Fruit fly (Drosophila melanogaster) whole organism, wandering third instar larva: Measurements from ENCODE around the gene skl.

ENCODE experiments used
- CG9705 ChIP-seq: fragments of 200-800 bp; sonication (Bioruptor generic); optimal IDR thresholded peaks from 2 replicates; lab custom pipeline; 2018; ENCODE audit warnings: missing biosample characterization, mild to moderate bottlenecking, missing genetic modification characterization
- CrebA ChIP-seq: fragments of 200-800 bp; sonication (Bioruptor generic); optimal IDR thresholded peaks from 2 replicates; lab custom pipeline; 2016; ENCODE audit warnings: missing biosample characterization, mild to moderate bottlenecking, missing genetic modification characterization, borderline replicate concordance
- Dfd ChIP-seq: fragments of >200 bp; optimal IDR thresholded peaks from 2 replicates; lab custom pipeline; 2017; ENCODE audit warnings: missing biosample characterization, missing genetic modification characterization
- HLH106 ChIP-seq: fragments of 200-800 bp; optimal IDR thresholded peaks from 3 replicates; lab custom pipeline; 2019; ENCODE audit warnings: missing biosample characterization, mild to moderate bottlenecking, missing genetic modification characterization, moderate library complexity
- Hnf4 ChIP-seq: fragments of 200-800 bp; sonication (Bioruptor generic); optimal IDR thresholded peaks from 2 replicates; lab custom pipeline; 2016; ENCODE audit warnings: missing biosample characterization, mild to moderate bottlenecking, missing genetic modification characterization
- Hr83 ChIP-seq: fragments of 200-300 bp; sonication (Bioruptor generic); optimal IDR thresholded peaks from 2 replicates; lab custom pipeline; 2016; ENCODE audit warnings: missing biosample characterization, mild to moderate bottlenecking, missing genetic modification characterization, moderate library complexity; ENCODE audit not compliant: poor library complexity, severe bottlenecking
- Jra ChIP-seq: sonication (Bioruptor generic); optimal IDR thresholded peaks from 2 replicates; lab custom pipeline; 2016; ENCODE audit warnings: missing biosample characterization, missing genetic modification characterization
- N ChIP-seq: fragments of >200 bp; optimal IDR thresholded peaks from 2 replicates; lab custom pipeline; 2018; ENCODE audit warnings: missing biosample characterization, missing external identifiers, missing genetic modification characterization
- OdsH ChIP-seq: fragments of 200-800 bp; sonication (Bioruptor generic); optimal IDR thresholded peaks from 2 replicates; lab custom pipeline; 2016; ENCODE audit warnings: missing biosample characterization, mild to moderate bottlenecking, missing genetic modification characterization
- Rel ChIP-seq, 2 experiments: fragments of 200-800 bp; sonication (Bioruptor generic) in 1 of 2; optimal IDR thresholded peaks; 2 replicates in 1 of 2; 3 replicates in 1 of 2; lab custom pipeline; 2016 to 2019; ENCODE audit warnings: mild to moderate bottlenecking in 2 of 2, missing biosample characterization in 2 of 2, missing genetic modification characterization in 2 of 2, moderate library complexity in 1 of 2
- Vsx2 ChIP-seq: fragments of 200-300, 225-300 bp; sonication (Bioruptor generic); optimal IDR thresholded peaks from 2 replicates; lab custom pipeline; 2018; ENCODE audit warnings: missing biosample characterization, missing genetic modification characterization; ENCODE audit not compliant: partially characterized antibody
- brk ChIP-seq: fragments of 200-800 bp; sonication (Bioruptor generic); optimal IDR thresholded peaks from 2 replicates; lab custom pipeline; 2016; ENCODE audit warnings: missing biosample characterization, mild to moderate bottlenecking, missing genetic modification characterization
- dl ChIP-seq, 2 experiments: fragments of 175-275, 200-275 bp in 1 of 2; fragments of 200-275 bp in 1 of 2; sonication (Bioruptor generic); optimal IDR thresholded peaks; lab custom pipeline; 2018; ENCODE audit warnings: mild to moderate bottlenecking in 2 of 2, missing biosample characterization in 2 of 2, missing genetic modification characterization in 2 of 2, moderate library complexity in 2 of 2; ENCODE audit not compliant: partially characterized antibody in 2 of 2, insufficient read depth in 1 of 2
- dmrt93B ChIP-seq: fragments of 200-800 bp; sonication (Bioruptor generic); optimal IDR thresholded peaks from 2 replicates; lab custom pipeline; 2018; ENCODE audit warnings: missing biosample characterization, mild to moderate bottlenecking, missing genetic modification characterization
- dsf ChIP-seq: sonication (Bioruptor generic); optimal IDR thresholded peaks from 2 replicates; lab custom pipeline; 2016; ENCODE audit warnings: missing biosample characterization, missing genetic modification characterization, borderline replicate concordance
- h ChIP-seq: fragments of 200-800 bp; sonication (Bioruptor generic); optimal IDR thresholded peaks from 3 replicates; lab custom pipeline; 2016; ENCODE audit warnings: missing biosample characterization, mild to moderate bottlenecking, missing genetic modification characterization
- pan ChIP-seq: fragments of >200 bp; optimal IDR thresholded peaks from 2 replicates; lab custom pipeline; 2017
- psq ChIP-seq: fragments of 200-800 bp; sonication (Bioruptor generic); optimal IDR thresholded peaks from 3 replicates; lab custom pipeline; 2017; ENCODE audit warnings: missing biosample characterization, mild to moderate bottlenecking, missing genetic modification characterization, moderate library complexity
- sage ChIP-seq: fragments of 200-800 bp; sonication (Bioruptor generic); optimal IDR thresholded peaks from 2 replicates; lab custom pipeline; 2016; ENCODE audit warnings: missing biosample characterization, mild to moderate bottlenecking, missing genetic modification characterization
- tai ChIP-seq: sonication (Bioruptor generic); optimal IDR thresholded peaks from 2 replicates; lab custom pipeline; 2016; ENCODE audit warnings: missing biosample characterization, missing genetic modification characterization
- usp ChIP-seq: fragments of >200 bp; optimal IDR thresholded peaks from 2 replicates; lab custom pipeline; 2017; ENCODE audit warnings: missing biosample characterization, missing genetic modification characterization
- woc ChIP-seq: sonication (Bioruptor generic); optimal IDR thresholded peaks from 2 replicates; lab custom pipeline; 2016; ENCODE audit warnings: missing biosample characterization, mild to moderate bottlenecking, missing genetic modification characterization

skl gene

DNA sequence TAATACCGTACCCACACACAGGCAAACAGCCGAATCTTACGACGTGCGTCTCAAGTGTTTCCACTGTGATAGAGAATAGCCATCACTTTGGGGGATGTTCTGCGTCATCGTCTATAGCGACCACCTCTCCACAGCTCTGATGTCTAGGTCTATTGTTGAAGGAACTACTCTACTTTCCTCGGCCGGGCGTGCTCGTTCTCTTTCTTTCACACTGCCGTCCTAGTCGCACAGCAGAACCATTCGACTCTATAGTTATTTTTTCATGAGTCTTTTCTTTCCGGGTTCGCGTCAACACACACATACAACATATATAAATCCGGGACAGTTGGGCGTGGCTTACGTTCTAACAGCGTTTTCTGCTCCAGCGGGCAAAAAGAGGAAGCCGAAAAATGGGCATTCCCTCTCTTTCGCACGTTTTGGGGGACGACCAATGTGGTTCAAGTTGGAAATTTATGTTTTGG is 39.7 kb downstream of the skl start:
- TF ChIP-seq woc (no peak), Jra (GFP tag; lab: Kevin White, UChicago) (no peak), usp (no peak), brk (GFP tag; lab: Kevin White, UChicago) (no peak), CG9705 (no peak), Dfd (no peak), Vsx2 (GFP tag; lab: Kevin White, UChicago) (no peak), tai (no peak), Hnf4 (GFP tag; lab: Kevin White, UChicago) (no peak), dl (GFP tag; optimal IDR thresholded peaks at IDR 0.05; lab: Kevin White, UChicago; ENCODE audit: insufficient read depth in 1 of 2, partially characterized antibody in 2 of 2) (no peak), HLH106 (no peak), OdsH (GFP tag; lab: Kevin White, UChicago) (no peak), N (no peak), CrebA (GFP tag; lab: Kevin White, UChicago) (no peak), pan (no peak), h (GFP tag; lab: Kevin White, UChicago) (no peak), dsf (GFP tag; lab: Kevin White, UChicago) (no peak), sage (GFP tag; lab: Kevin White, UChicago) (no peak), dmrt93B (GFP tag; lab: Kevin White, UChicago) (no peak)

DNA sequence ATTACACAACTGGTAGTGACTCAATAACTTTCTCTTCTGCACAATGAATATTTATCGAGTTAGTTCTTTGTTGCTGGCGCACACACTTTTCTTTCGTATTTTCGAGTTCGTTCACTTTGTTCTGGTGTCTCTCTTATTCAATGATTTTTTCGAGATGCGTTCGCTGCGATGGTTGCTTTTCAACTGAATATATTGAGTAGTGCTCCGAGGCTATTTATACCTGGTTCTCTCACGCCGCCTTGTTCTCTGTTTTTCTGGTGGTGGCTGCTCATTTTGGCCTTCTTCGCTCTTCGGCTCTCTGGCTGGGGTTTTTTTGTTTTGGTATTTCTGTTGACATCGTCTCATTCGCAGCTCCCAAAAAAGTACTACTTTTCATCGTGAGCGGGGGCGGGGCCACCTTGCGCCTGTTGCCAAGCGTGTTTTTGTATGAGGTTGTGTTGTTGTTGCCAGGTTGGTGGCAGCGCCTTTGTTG is 41.4 kb downstream of the skl start, which contains the start of gene rpr:
rpr (minus strand) TSS at position 172 of the 472 bp plus-strand sequence.
- TF ChIP-seq CG9705 (no peak), Rel (GFP tag; optimal IDR thresholded peaks at IDR 0.05; lab: Kevin White, UChicago) (no peak), Rel (tag; optimal IDR thresholded peaks at IDR 0.05; lab: Kevin White, UChicago) (peak; percentile 74), psq (GFP tag; lab: Kevin White, UChicago) (peak; percentile 89), dl (GFP tag; optimal IDR thresholded peaks at IDR 0.05; lab: Kevin White, UChicago; ENCODE audit: insufficient read depth in 1 of 2, partially characterized antibody in 2 of 2) (peak in 1 of 2 experiments; percentile 40), Vsx2 (GFP tag; lab: Kevin White, UChicago) (peak; percentile 49), Hr83 (GFP tag; lab: Kevin White, UChicago) (no peak), Dfd (no peak), Hnf4 (GFP tag; lab: Kevin White, UChicago) (peak; percentile 17), woc (no peak), Jra (GFP tag; lab: Kevin White, UChicago) (peak; percentile 8)
